Worm (Caenorhabditis elegans): Measurements from ENCODE around the gene K12B6.9.

K12B6.9 gene

DNA sequence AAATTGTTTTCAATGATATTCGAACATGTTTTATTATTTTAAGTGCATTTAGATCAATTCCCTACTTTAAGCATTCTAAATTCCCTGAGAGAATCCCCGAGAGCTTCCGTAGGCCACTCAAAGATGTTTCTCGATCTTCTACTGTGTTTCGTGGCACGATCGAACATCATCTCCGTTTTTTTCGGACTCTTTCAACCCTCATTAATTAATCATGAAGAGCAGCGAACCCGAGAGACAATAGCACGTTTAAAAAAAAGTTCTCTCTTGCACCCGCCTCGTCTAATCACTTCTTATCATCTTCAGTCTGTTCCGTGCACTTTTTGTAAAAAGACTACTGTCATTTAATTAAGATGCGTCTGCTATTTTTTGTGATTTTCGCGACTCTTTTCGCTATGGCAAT, 3.9 kb downstream of the K12B6.9 start, which contains the start of gene K12B6.11:
Gene K12B6.11, plus strand, starts transcription at position 301 of the 400 bp plus-strand sequence.
- no peak for TF ChIP-seq tab-1 (GFP tag; IDR thresholded peaks at IDR 0.05)
- no peak for TF ChIP-seq flt-1 (GFP tag; IDR thresholded peaks at IDR 0.05)
- TF ChIP-seq T22C8.4 (GFP tag; IDR thresholded peaks at IDR 0.05), result no peak
- TF ChIP-seq med-1 (GFP tag; optimal IDR thresholded peaks at IDR 0.05; ENCODE audit: insufficient read depth), result no peak
- no peak for TF ChIP-seq ztf-23 (GFP tag; IDR thresholded peaks at IDR 0.05)
- no peak for TF ChIP-seq ref-1 (GFP tag; conservative IDR thresholded peaks at IDR 0.05)
- no peak for TF ChIP-seq klf-2 (GFP tag; conservative IDR thresholded peaks at IDR 0.05)
- TF ChIP-seq ztf-29 (GFP tag; IDR thresholded peaks at IDR 0.05), result no peak
- TF ChIP-seq cog-1 (tag; optimal IDR thresholded peaks at IDR 0.05), result no peak

DNA sequence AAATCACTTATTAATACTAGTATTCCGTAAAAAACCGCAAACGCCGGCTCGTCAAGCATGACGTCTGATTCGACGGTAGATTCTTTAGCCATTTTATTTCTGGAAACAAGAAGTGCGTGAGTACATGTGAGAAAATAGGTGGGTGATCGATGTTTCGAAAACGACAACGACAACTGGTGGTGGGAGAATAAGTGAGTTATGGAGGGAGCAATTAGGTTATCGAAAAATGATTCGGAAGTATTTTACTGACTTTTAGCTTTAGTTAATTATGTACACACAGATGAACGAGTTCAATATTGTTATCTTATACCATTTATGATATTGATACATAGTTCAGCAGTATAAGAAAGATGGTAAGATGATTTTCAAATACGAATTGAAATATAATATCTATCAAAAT, 6.1 kb downstream of the K12B6.9 start, which contains the start of gene srn-1:
Gene srn-1, minus strand, starts transcription at position 101 of the 400 bp plus-strand sequence.
- TF ChIP-seq klf-2 (GFP tag; conservative IDR thresholded peaks at IDR 0.05), result no peak
- TF ChIP-seq flt-1 (GFP tag; IDR thresholded peaks at IDR 0.05), result no peak
- no peak for TF ChIP-seq ztf-23 (GFP tag; IDR thresholded peaks at IDR 0.05)

DNA sequence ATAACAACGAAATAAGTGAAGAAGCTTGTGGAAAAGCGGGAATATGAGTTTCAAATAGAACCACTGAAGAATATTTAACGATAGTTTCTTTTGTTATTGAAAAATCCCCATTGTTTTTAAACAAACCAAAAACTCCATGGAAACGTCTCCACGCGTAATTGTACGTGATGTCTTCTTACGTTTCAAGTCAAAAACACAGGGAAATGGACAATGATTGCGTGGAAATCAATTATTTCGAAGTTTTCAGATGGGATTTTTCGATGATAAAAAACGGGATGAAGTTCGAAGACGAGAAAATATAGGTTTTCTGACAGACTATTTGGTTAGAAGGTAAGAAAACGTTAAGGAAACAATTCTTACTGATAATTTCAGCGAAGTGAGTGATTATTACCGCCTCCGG, 11.3 kb downstream of the K12B6.9 start, which contains the start of the genes K12B6.4 and spe-49:
Gene K12B6.4, minus strand, starts transcription at position 101 of the 400 bp plus-strand sequence.
Gene spe-49, plus strand, starts transcription at position 185 of the 400 bp plus-strand sequence.
- no peak for TF ChIP-seq cog-1 (tag; optimal IDR thresholded peaks at IDR 0.05)
- TF ChIP-seq ztf-23 (GFP tag; IDR thresholded peaks at IDR 0.05), result no peak
- TF ChIP-seq T22C8.4 (GFP tag; IDR thresholded peaks at IDR 0.05), result no peak
- TF ChIP-seq klf-2 (GFP tag; conservative IDR thresholded peaks at IDR 0.05), result no peak
- TF ChIP-seq med-1 (GFP tag; optimal IDR thresholded peaks at IDR 0.05; ENCODE audit: insufficient read depth), result no peak
- no peak for TF ChIP-seq flt-1 (GFP tag; IDR thresholded peaks at IDR 0.05)
- no peak for TF ChIP-seq ref-1 (GFP tag; conservative IDR thresholded peaks at IDR 0.05)
- TF ChIP-seq tab-1 (GFP tag; IDR thresholded peaks at IDR 0.05), result no peak
- TF ChIP-seq ztf-29 (GFP tag; IDR thresholded peaks at IDR 0.05), result no peak

DNA sequence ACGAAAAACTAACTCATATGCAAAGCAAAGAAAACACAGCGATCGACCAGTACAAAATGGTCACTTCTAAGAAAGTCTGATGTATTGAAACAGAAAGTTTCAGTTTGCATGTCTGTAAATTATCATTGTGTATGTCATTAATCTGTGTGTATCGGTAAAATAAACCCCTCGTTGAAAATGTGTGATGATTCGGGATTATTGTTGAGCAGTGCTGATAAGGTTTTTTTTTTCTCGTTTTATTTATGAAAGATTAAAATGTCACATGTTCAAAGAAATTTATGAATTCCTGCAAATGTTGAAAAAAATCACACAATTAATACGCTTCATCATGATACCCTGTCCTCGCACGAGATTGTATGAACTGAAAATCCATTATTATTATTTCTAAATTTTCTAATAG, 12.4 kb downstream of the K12B6.9 start:
- TF ChIP-seq ztf-29 (GFP tag; IDR thresholded peaks at IDR 0.05) (no peak), cog-1 (tag; optimal IDR thresholded peaks at IDR 0.05) (no peak)

DNA sequence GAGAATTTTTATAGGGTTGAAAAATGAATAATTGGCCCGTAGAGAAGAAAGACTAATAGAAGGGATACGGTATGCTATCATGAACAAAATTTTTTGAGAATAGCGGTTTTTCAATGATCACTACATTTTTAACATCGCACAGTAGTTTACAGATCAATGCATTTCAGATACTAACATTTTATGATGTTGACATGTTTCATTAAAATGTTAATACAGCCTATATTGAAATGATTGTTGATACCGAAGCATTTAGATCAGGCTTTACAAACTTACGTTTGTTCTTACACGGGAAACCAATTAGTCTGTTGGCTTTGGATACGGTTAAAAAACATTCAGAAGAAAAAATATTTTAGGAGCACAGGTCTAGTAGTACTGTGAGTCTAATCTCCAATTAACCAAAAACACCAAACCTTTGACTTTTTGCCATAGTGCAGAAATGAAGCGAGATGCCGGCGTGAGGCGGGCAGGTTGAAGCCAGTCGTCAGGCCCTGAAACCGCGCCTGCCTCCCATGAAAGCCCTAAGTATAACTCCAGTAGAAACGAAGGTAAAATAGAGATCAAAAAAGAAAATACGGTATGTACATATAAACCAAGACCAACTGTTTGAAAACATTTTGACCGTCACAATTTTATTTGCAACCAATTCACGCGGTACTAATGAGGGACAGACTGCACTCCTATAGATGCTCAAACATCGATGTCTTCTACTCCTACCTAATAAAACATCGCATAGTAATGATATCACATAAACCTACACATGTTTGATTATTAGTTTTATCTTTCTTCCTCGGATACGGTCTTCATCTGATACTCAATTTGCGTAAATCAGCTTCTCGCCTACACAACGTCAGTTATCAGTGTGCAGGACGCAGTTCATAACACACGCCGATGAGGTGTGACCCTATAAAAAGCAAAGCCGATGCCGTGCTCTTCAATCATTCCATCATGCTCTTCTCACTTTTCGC, 14.1 kb downstream of the K12B6.9 start, which contains the start of gene fil-2:
Gene fil-2, plus strand, starts transcription at position 915 of the 965 bp plus-strand sequence.
- TF ChIP-seq tab-1 (GFP tag; IDR thresholded peaks at IDR 0.05), result no peak
- TF ChIP-seq klf-2 (GFP tag; conservative IDR thresholded peaks at IDR 0.05), result no peak
- no peak for TF ChIP-seq cog-1 (tag; optimal IDR thresholded peaks at IDR 0.05)
- TF ChIP-seq T22C8.4 (GFP tag; IDR thresholded peaks at IDR 0.05), result no peak
- no peak for TF ChIP-seq med-1 (GFP tag; optimal IDR thresholded peaks at IDR 0.05; ENCODE audit: insufficient read depth)
- no peak for TF ChIP-seq ztf-29 (GFP tag; IDR thresholded peaks at IDR 0.05)
- no peak for TF ChIP-seq ztf-23 (GFP tag; IDR thresholded peaks at IDR 0.05)
- TF ChIP-seq ref-1 (GFP tag; conservative IDR thresholded peaks at IDR 0.05), result no peak
- TF ChIP-seq flt-1 (GFP tag; IDR thresholded peaks at IDR 0.05), result no peak

DNA sequence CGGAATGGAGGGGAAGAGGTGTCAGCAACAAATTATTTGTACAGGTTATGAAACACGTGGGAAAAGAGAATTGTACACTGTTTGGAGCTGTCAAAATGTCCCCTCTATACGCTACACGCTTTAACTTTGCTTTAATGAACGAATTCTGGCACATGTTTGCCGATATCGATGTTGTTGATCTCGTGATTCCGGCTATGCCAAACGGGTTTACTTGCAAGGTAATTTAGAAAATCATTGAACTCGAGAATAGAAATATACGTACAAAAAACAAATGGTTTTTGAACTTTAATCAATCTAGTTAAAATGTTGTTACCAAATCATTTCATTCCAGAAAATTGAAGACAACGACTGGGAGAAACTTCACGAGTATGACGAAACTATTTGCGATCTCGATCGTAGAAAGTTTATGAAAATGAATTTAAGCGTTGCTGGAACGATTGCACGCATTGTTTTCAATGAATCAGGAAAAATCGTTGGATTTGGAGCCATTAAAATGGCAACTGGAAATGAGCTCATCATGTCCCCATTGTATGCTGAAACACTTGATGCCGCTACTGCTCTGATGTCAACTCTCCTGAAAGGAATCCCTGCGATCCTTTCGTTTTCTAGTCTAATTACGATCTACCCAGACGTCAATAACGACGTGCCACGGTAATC, 15.2 kb downstream of the K12B6.9 start:
- TF ChIP-seq ztf-29 (GFP tag; IDR thresholded peaks at IDR 0.05), result no peak
- no peak for TF ChIP-seq tab-1 (GFP tag; IDR thresholded peaks at IDR 0.05)
- no peak for TF ChIP-seq med-1 (GFP tag; optimal IDR thresholded peaks at IDR 0.05; ENCODE audit: insufficient read depth)
- TF ChIP-seq klf-2 (GFP tag; conservative IDR thresholded peaks at IDR 0.05), result no peak

DNA sequence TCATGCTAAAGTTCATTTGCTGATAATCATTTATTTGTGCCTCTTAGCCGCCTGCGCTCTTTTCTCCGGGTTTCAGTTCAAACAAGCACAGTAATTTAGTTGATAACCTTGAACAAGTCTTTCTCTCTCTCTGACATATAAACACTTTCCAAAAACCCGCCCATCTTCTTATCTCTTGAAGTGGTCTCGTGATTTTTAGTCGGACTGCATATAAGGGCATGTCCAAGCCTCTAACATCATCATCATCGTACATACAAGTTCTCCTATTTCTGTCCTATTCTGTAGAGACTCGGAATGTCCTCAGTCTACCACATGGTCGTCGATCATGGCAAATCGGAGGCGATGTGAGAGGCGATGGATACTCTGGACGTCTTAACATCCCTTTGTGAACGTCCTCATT, 16.3 kb downstream of the K12B6.9 start, which contains the start of gene F31F7.1:
Gene F31F7.1, plus strand, starts transcription at position 235 of the 400 bp plus-strand sequence.
- TF ChIP-seq ztf-23 (GFP tag; IDR thresholded peaks at IDR 0.05) (no peak), flt-1 (GFP tag; IDR thresholded peaks at IDR 0.05) (no peak), klf-2 (GFP tag; conservative IDR thresholded peaks at IDR 0.05) (no peak), tab-1 (GFP tag; IDR thresholded peaks at IDR 0.05) (no peak), cog-1 (tag; optimal IDR thresholded peaks at IDR 0.05) (no peak), med-1 (GFP tag; optimal IDR thresholded peaks at IDR 0.05; ENCODE audit: insufficient read depth) (no peak), ref-1 (GFP tag; conservative IDR thresholded peaks at IDR 0.05) (no peak), ztf-29 (GFP tag; IDR thresholded peaks at IDR 0.05) (no peak), T22C8.4 (GFP tag; IDR thresholded peaks at IDR 0.05) (no peak)

DNA sequence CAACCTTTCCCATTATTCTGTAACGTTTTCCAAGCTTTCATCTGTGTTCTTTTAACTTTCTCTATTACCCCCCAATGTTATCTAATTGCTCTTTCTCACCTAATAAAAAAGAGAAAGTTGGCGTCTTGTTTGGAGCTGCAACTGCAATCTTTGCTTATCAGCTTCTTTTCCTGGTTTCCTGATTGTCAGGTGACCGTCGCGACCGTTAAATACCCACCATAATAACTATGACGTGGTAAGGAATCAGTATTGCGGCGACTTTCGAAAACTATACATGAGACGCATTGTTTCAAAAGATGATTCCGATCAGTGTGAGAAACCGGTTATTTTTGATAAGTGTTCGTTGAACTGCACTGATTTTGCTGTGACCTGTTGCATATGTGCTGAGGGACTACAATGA, 17.3 kb downstream of the K12B6.9 start:
- TF ChIP-seq T22C8.4 (GFP tag; IDR thresholded peaks at IDR 0.05) (no peak), ztf-29 (GFP tag; IDR thresholded peaks at IDR 0.05) (no peak), flt-1 (GFP tag; IDR thresholded peaks at IDR 0.05) (no peak), ztf-23 (GFP tag; IDR thresholded peaks at IDR 0.05) (no peak), med-1 (GFP tag; optimal IDR thresholded peaks at IDR 0.05; ENCODE audit: insufficient read depth) (no peak), ref-1 (GFP tag; conservative IDR thresholded peaks at IDR 0.05) (no peak), cog-1 (tag; optimal IDR thresholded peaks at IDR 0.05) (no peak), tab-1 (GFP tag; IDR thresholded peaks at IDR 0.05) (no peak), klf-2 (GFP tag; conservative IDR thresholded peaks at IDR 0.05) (no peak)

DNA sequence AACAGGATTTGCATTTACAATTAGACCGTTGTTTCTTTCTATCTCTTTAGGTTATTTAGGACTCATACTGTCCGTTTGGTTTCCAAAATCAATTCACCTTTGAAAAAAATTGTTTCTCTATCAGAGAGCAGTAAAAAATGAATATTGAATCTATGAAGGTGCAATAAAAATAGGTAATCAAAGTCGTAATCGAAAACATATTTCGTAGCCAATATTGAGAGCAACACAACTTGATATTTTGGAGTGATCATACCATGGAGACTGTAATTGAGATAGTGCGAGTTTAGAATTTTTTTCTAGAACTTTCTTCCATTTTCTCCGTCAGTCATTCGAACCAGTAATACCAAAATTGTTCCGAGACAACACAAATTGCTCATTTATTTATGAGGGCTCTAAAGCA, 21.9 kb downstream of the K12B6.9 start, which contains the start of gene F31F7.2:
Gene F31F7.2, plus strand, starts transcription at position 301 of the 400 bp plus-strand sequence.
- no peak for TF ChIP-seq flt-1 (GFP tag; IDR thresholded peaks at IDR 0.05)
- TF ChIP-seq ztf-23 (GFP tag; IDR thresholded peaks at IDR 0.05), result no peak
- no peak for TF ChIP-seq ref-1 (GFP tag; conservative IDR thresholded peaks at IDR 0.05)
- TF ChIP-seq cog-1 (tag; optimal IDR thresholded peaks at IDR 0.05), result no peak
- TF ChIP-seq tab-1 (GFP tag; IDR thresholded peaks at IDR 0.05), result no peak
- TF ChIP-seq ztf-29 (GFP tag; IDR thresholded peaks at IDR 0.05), result no peak
- no peak for TF ChIP-seq klf-2 (GFP tag; conservative IDR thresholded peaks at IDR 0.05)
- TF ChIP-seq med-1 (GFP tag; optimal IDR thresholded peaks at IDR 0.05; ENCODE audit: insufficient read depth), result no peak
- TF ChIP-seq T22C8.4 (GFP tag; IDR thresholded peaks at IDR 0.05), result no peak
